Fruit fly (Drosophila melanogaster) whole organism, embryonic: ENCODE data around the gene a10.

Source experiments
- Abd-B ChIP-seq: fragments of 200-800 bp; sonication (Bioruptor generic); optimal IDR thresholded peaks from 2 replicates; lab custom pipeline; 2018; ENCODE audit warnings: missing biosample characterization, mild to moderate bottlenecking, missing genetic modification characterization, moderate library complexity
- Blimp-1 ChIP-seq: fragments of 200-800 bp; sonication (Bioruptor generic); optimal IDR thresholded peaks from 3 replicates; lab custom pipeline; 2018; ENCODE audit warnings: missing biosample characterization, missing genetic modification characterization, mild to moderate bottlenecking, moderate library complexity, missing genetic modification reagents
- Bteb2 ChIP-seq: fragments of 200-800 bp; sonication (Bioruptor generic); optimal IDR thresholded peaks from 2 replicates; lab custom pipeline; 2016; ENCODE audit warnings: missing biosample characterization, missing genetic modification characterization
- CG10543 ChIP-seq: fragments of 200-800 bp; sonication (Bioruptor generic); optimal IDR thresholded peaks from 3 replicates; lab custom pipeline; 2017; ENCODE audit warnings: missing biosample characterization, mild to moderate bottlenecking, missing genetic modification characterization, moderate library complexity
- CG11696 ChIP-seq: fragments of 200-800 bp; sonication (Bioruptor generic); IDR thresholded peaks from 2 replicates; pipeline ENCODE4 v1.3.6; 2022; ENCODE audit warnings: missing biosample characterization, missing genetic modification characterization
- CG13424 ChIP-seq: fragments of 200-800 bp; sonication (Bioruptor generic); optimal IDR thresholded peaks from 2 replicates; lab custom pipeline; 2019; ENCODE audit warnings: missing biosample characterization, mild to moderate bottlenecking, missing genetic modification characterization, moderate library complexity
- CG13624 ChIP-seq: fragments of 200-800 bp; sonication (Bioruptor generic); optimal IDR thresholded peaks from 2 replicates; lab custom pipeline; 2016; ENCODE audit warnings: missing biosample characterization, missing genetic modification characterization
- CG13775 ChIP-seq: fragments of 200-800 bp; sonication (Bioruptor generic); optimal IDR thresholded peaks from 3 replicates; lab custom pipeline; 2017; ENCODE audit warnings: missing biosample characterization, mild to moderate bottlenecking, missing genetic modification characterization
- CG15601 ChIP-seq: fragments of 200-800 bp; sonication (Bioruptor generic); optimal IDR thresholded peaks from 3 replicates; lab custom pipeline; 2019; ENCODE audit warnings: missing biosample characterization, mild to moderate bottlenecking, missing genetic modification characterization, moderate library complexity
- CG2199 ChIP-seq: fragments of 200-800 bp; sonication (Bioruptor generic); IDR thresholded peaks from 3 replicates; pipeline ENCODE4 v1.3.6; 2022; ENCODE audit warnings: missing biosample characterization, missing genetic modification characterization
- CG2712 ChIP-seq: fragments of 200-800 bp; optimal IDR thresholded peaks from 3 replicates; lab custom pipeline; 2019; ENCODE audit warnings: missing biosample characterization, mild to moderate bottlenecking, missing genetic modification characterization, moderate library complexity
- CG31365 ChIP-seq: fragments of 200-800 bp; sonication (Bioruptor generic); optimal IDR thresholded peaks from 2 replicates; lab custom pipeline; 2018; ENCODE audit warnings: missing biosample characterization, mild to moderate bottlenecking, missing genetic modification characterization
- CG32532 ChIP-seq: fragments of 200-800 bp; sonication (Bioruptor generic); IDR thresholded peaks from 2 replicates; pipeline ENCODE4 v1.3.6; 2022; ENCODE audit warnings: missing biosample characterization, missing genetic modification characterization
- CG4404 ChIP-seq: fragments of 200-800 bp; sonication (Bioruptor generic); IDR thresholded peaks from 2 replicates; pipeline ENCODE4 v1.3.6; 2022; ENCODE audit warnings: missing biosample characterization, missing genetic modification characterization
- CG4707 ChIP-seq: fragments of 200-800 bp; sonication (Bioruptor generic); optimal IDR thresholded peaks from 2 replicates; lab custom pipeline; 2018; ENCODE audit warnings: missing biosample characterization, mild to moderate bottlenecking, missing genetic modification characterization, moderate library complexity
- CG7745 ChIP-seq: fragments of 200-800 bp; sonication (Bioruptor generic); optimal IDR thresholded peaks from 2 replicates; lab custom pipeline; 2018; ENCODE audit warnings: missing biosample characterization, mild to moderate bottlenecking, missing genetic modification characterization, moderate library complexity
- CG9215 ChIP-seq: fragments of 200-800 bp; sonication (Bioruptor generic); IDR thresholded peaks from 2 replicates; pipeline ENCODE4 v1.3.6; 2022; ENCODE audit warnings: missing biosample characterization, missing genetic modification characterization
- CrebB ChIP-seq: fragments of 200-800 bp; sonication (Bioruptor generic); optimal IDR thresholded peaks from 3 replicates; lab custom pipeline; 2018; ENCODE audit warnings: missing biosample characterization, mild to moderate bottlenecking, missing genetic modification characterization
- D ChIP-seq, 2 experiments: fragments of 200-800 bp in 1 of 2; fragments of >200 bp in 1 of 2; sonication (Bioruptor generic) in 1 of 2; optimal IDR thresholded peaks; 2 replicates in 1 of 2; 3 replicates in 1 of 2; lab custom pipeline; 2017; ENCODE audit warnings: mild to moderate bottlenecking in 1 of 2, missing biosample characterization in 1 of 2, missing genetic modification characterization in 1 of 2, missing genetic modification reagents in 1 of 2
- D19A ChIP-seq: fragments of 200-800 bp; optimal IDR thresholded peaks from 3 replicates; lab custom pipeline; 2019; ENCODE audit warnings: missing biosample characterization, mild to moderate bottlenecking, missing genetic modification characterization, moderate library complexity
- Dad ChIP-seq: fragments of 200-800 bp; sonication (Bioruptor generic); optimal IDR thresholded peaks from 3 replicates; lab custom pipeline; 2016; ENCODE audit warnings: missing biosample characterization, missing genetic modification characterization
- Deaf1 ChIP-seq: fragments of 200-800 bp; optimal IDR thresholded peaks from 3 replicates; lab custom pipeline; 2019; ENCODE audit warnings: missing biosample characterization, mild to moderate bottlenecking, missing genetic modification characterization, moderate library complexity
- Hr78 ChIP-seq, 2 experiments: fragments of 200-800 bp in 1 of 2; fragments of >200 bp in 1 of 2; sonication (Bioruptor generic) in 1 of 2; optimal IDR thresholded peaks; 2 replicates each; lab custom pipeline; 2017 to 2019; ENCODE audit warnings: missing biosample characterization in 2 of 2, missing genetic modification characterization in 2 of 2, mild to moderate bottlenecking in 1 of 2, moderate library complexity in 1 of 2
- MESR4 ChIP-seq: fragments of 200-800 bp; sonication (Bioruptor generic); optimal IDR thresholded peaks from 2 replicates; lab custom pipeline; 2018; ENCODE audit warnings: missing biosample characterization, mild to moderate bottlenecking, missing genetic modification characterization, moderate library complexity
- Rx ChIP-seq: fragments of 200-800 bp; sonication (Bioruptor generic); IDR thresholded peaks from 2 replicates; pipeline ENCODE4 v1.3.6; 2022; ENCODE audit warnings: missing biosample characterization, missing genetic modification characterization
- Side ChIP-seq: fragments of 200-800 bp; sonication (Bioruptor generic); optimal IDR thresholded peaks from 2 replicates; lab custom pipeline; 2016; ENCODE audit warnings: missing biosample characterization, missing genetic modification characterization
- Vsx1 ChIP-seq: fragments of 200-800 bp; sonication (Bioruptor generic); optimal IDR thresholded peaks from 2 replicates; lab custom pipeline; 2017; ENCODE audit warnings: missing biosample characterization, mild to moderate bottlenecking, missing genetic modification characterization, missing genetic modification reagents
- ara ChIP-seq: fragments of 200-800 bp; sonication (Bioruptor generic); IDR thresholded peaks from 2 replicates; pipeline ENCODE4 v1.3.6; 2022; ENCODE audit warnings: missing biosample characterization, missing genetic modification characterization
- ash1 ChIP-seq: fragments of 200-800 bp; sonication (Bioruptor generic); optimal IDR thresholded peaks from 2 replicates; lab custom pipeline; 2018; ENCODE audit warnings: missing biosample characterization, mild to moderate bottlenecking, missing genetic modification characterization
- ato ChIP-seq: fragments of 200-800 bp; sonication (Bioruptor generic); IDR thresholded peaks from 2 replicates; pipeline ENCODE4 v1.3.6; 2022; ENCODE audit warnings: missing biosample characterization, missing genetic modification characterization; ENCODE audit not compliant: partially characterized antibody
- corto ChIP-seq: fragments of 200-800 bp; sonication (Bioruptor generic); optimal IDR thresholded peaks from 2 replicates; lab custom pipeline; 2016; ENCODE audit warnings: missing biosample characterization, mild to moderate bottlenecking, missing genetic modification characterization, moderate library complexity
- danr ChIP-seq: fragments of 200-800 bp; sonication (Bioruptor generic); IDR thresholded peaks from 2 replicates; pipeline ENCODE4 v1.3.6; 2022; ENCODE audit warnings: missing biosample characterization, missing genetic modification characterization
- dmrt11E ChIP-seq: fragments of 200-800 bp; sonication (Bioruptor generic); optimal IDR thresholded peaks from 3 replicates; lab custom pipeline; 2018; ENCODE audit warnings: missing biosample characterization, mild to moderate bottlenecking, missing genetic modification characterization, moderate library complexity
- gce ChIP-seq: fragments of 200-800 bp; sonication (Bioruptor generic); IDR thresholded peaks from 3 replicates; pipeline ENCODE4 v1.3.6; 2022; ENCODE audit warnings: missing biosample characterization, missing genetic modification characterization
- gcm ChIP-seq: fragments of 200-800 bp; sonication (Bioruptor generic); optimal IDR thresholded peaks from 2 replicates; lab custom pipeline; 2019; ENCODE audit warnings: missing biosample characterization, mild to moderate bottlenecking, missing genetic modification characterization, moderate library complexity
- gsb ChIP-seq: fragments of 200-800 bp; sonication (Bioruptor generic); IDR thresholded peaks from 2 replicates; pipeline ENCODE4 v1.3.6; 2022; ENCODE audit warnings: missing biosample characterization, missing genetic modification characterization
- gsb-n ChIP-seq: fragments of 200-800 bp; sonication (Bioruptor generic); optimal IDR thresholded peaks from 3 replicates; lab custom pipeline; 2018; ENCODE audit warnings: missing biosample characterization, mild to moderate bottlenecking, missing genetic modification characterization
- her ChIP-seq: fragments of 200-800 bp; sonication (Bioruptor generic); optimal IDR thresholded peaks from 2 replicates; lab custom pipeline; 2016; ENCODE audit warnings: missing biosample characterization, missing genetic modification characterization
- hth ChIP-seq: fragments of >200 bp; optimal IDR thresholded peaks from 2 replicates; lab custom pipeline; 2017; ENCODE audit warnings: inconsistent platforms
- kay ChIP-seq: fragments of 200-800 bp; sonication (Bioruptor generic); optimal IDR thresholded peaks from 2 replicates; lab custom pipeline; 2016; ENCODE audit warnings: missing biosample characterization, missing genetic modification characterization
- ken ChIP-seq: fragments of 200-800 bp; sonication (Bioruptor generic); IDR thresholded peaks from 3 replicates; pipeline ENCODE4 v1.3.6; 2022; ENCODE audit warnings: missing biosample characterization, missing genetic modification characterization
- lab ChIP-seq: fragments of 200-800 bp; sonication (Bioruptor generic); optimal IDR thresholded peaks from 3 replicates; lab custom pipeline; 2017; ENCODE audit warnings: missing biosample characterization, missing genetic modification characterization, mild to moderate bottlenecking, moderate library complexity, missing genetic modification reagents
- maf-S ChIP-seq: fragments of 200-800 bp; sonication (Bioruptor generic); optimal IDR thresholded peaks from 2 replicates; lab custom pipeline; 2016; ENCODE audit warnings: missing biosample characterization, missing genetic modification characterization
- mirr ChIP-seq: fragments of 200-800 bp; sonication (Bioruptor generic); optimal IDR thresholded peaks from 3 replicates; lab custom pipeline; 2018; ENCODE audit warnings: missing biosample characterization, mild to moderate bottlenecking, missing genetic modification characterization
- repo ChIP-seq: fragments of 200-800 bp; sonication (Bioruptor generic); optimal IDR thresholded peaks from 2 replicates; lab custom pipeline; 2016; ENCODE audit warnings: missing biosample characterization, missing genetic modification characterization
- sim ChIP-seq: fragments of 200-800 bp; sonication (Bioruptor generic); IDR thresholded peaks from 2 replicates; pipeline ENCODE4 v1.3.6; 2022; ENCODE audit warnings: missing biosample characterization, missing genetic modification characterization
- sna ChIP-seq: fragments of 200-800 bp; sonication (Bioruptor generic); IDR thresholded peaks from 2 replicates; pipeline ENCODE4 v1.3.6; 2022; ENCODE audit warnings: missing biosample characterization, missing genetic modification characterization; ENCODE audit not compliant: partially characterized antibody
- trh ChIP-seq: fragments of 200-800 bp; sonication (Bioruptor generic); optimal IDR thresholded peaks from 2 replicates; lab custom pipeline; 2016; ENCODE audit warnings: missing biosample characterization, missing genetic modification characterization
- unc-4 ChIP-seq: fragments of 200-800 bp; sonication (Bioruptor generic); IDR thresholded peaks from 2 replicates; pipeline ENCODE4 v1.3.6; 2022; ENCODE audit warnings: missing biosample characterization, missing genetic modification characterization; ENCODE audit not compliant: partially characterized antibody

Gene a10

dm6 chr3L:17004218-17004759 lies 19.3 kb downstream of the a10 start (continued):
- TF ChIP-seq lab (GFP tag; lab: Kevin White, UChicago) = peak; percentile 84
- TF ChIP-seq CG11696 = peak; percentile 44; the same call in 1 of the 2 replicates
- TF ChIP-seq Vsx1 (GFP tag; lab: Kevin White, UChicago) = peak; percentile 58
- peak; percentile 63 for TF ChIP-seq gsb-n
- TF ChIP-seq D (optimal IDR thresholded peaks at IDR 0.05; lab: Kevin White, UChicago) = no peak
- peak; percentile 78 for TF ChIP-seq D (GFP tag; optimal IDR thresholded peaks at IDR 0.05; lab: Kevin White, UChicago)
- no peak for TF ChIP-seq corto (GFP tag; lab: Kevin White, UChicago)
- no peak for TF ChIP-seq unc-4 (GFP tag; lab: Robert Waterston, UW)
- TF ChIP-seq CrebB (tag; lab: Kevin White, UChicago) = peak; percentile 52
- peak; percentile 67 for TF ChIP-seq CG10543
- peak; percentile 74 for TF ChIP-seq CG4404 (GFP tag; lab: Robert Waterston, UW)
- peak; percentile 87 for TF ChIP-seq CG13424 (tag; lab: Kevin White, UChicago)
- TF ChIP-seq Blimp-1 (GFP tag; lab: Kevin White, UChicago) = peak; percentile 80
- peak; percentile 80 for TF ChIP-seq Rx (GFP tag; lab: Robert Waterston, UW)
- TF ChIP-seq repo (GFP tag; lab: Kevin White, UChicago) = peak; percentile 89
- peak in 1 of 2 experiments; percentile 58 for TF ChIP-seq Hr78 (GFP tag; optimal IDR thresholded peaks at IDR 0.05; lab: Kevin White, UChicago)
- TF ChIP-seq ken = peak; percentile 70; the same call in 2 of the 3 replicates
- peak; percentile 87 for TF ChIP-seq her (GFP tag; lab: Kevin White, UChicago)
- peak; percentile 54 for TF ChIP-seq CG15601
- TF ChIP-seq Bteb2 (GFP tag; lab: Kevin White, UChicago) = peak; percentile 89
- TF ChIP-seq CG13775 (GFP tag; lab: Kevin White, UChicago) = peak; percentile 80
- TF ChIP-seq danr (GFP tag; lab: Robert Waterston, UW) = peak; percentile 81
- peak; percentile 64 for TF ChIP-seq Deaf1 (tag; lab: Kevin White, UChicago)
- TF ChIP-seq D19A = peak; percentile 72
- TF ChIP-seq CG7745 = no peak
- TF ChIP-seq CG2199 (GFP tag; lab: Robert Waterston, UW) = no peak; the same call in 2 of the 3 replicates
- no peak for TF ChIP-seq ash1 (GFP tag; lab: Kevin White, UChicago)
- no peak for TF ChIP-seq MESR4
- TF ChIP-seq gce (GFP tag; lab: Robert Waterston, UW) = peak; percentile 60; the same call in 1 of the 3 replicates
- TF ChIP-seq Side (GFP tag; lab: Kevin White, UChicago) = peak; percentile 76
- TF ChIP-seq gsb (GFP tag; lab: Robert Waterston, UW) = peak; percentile 79
- peak; percentile 84 for TF ChIP-seq maf-S (GFP tag; lab: Kevin White, UChicago)
- TF ChIP-seq gcm = peak; percentile 81
- peak; percentile 42 for TF ChIP-seq CG4707
- TF ChIP-seq kay (GFP tag; lab: Kevin White, UChicago) = peak; percentile 9
- peak; percentile 82 for TF ChIP-seq CG9215 (GFP tag; lab: Robert Waterston, UW)
- peak; percentile 88 for TF ChIP-seq CG2712 (tag; lab: Kevin White, UChicago)
- peak; percentile 63 for TF ChIP-seq dmrt11E (tag; lab: Kevin White, UChicago)
- no peak for TF ChIP-seq sna (GFP tag; lab: Robert Waterston, UW)
- TF ChIP-seq CG13624 (GFP tag; lab: Kevin White, UChicago) = peak; percentile 89
- TF ChIP-seq ato (GFP tag; lab: Robert Waterston, UW) = no peak
- TF ChIP-seq Abd-B (GFP tag; lab: Kevin White, UChicago) = peak; percentile 88
- peak; percentile 84 for TF ChIP-seq Dad (GFP tag; lab: Kevin White, UChicago)
- TF ChIP-seq sim (GFP tag; lab: Robert Waterston, UW) = peak; percentile 50; the same call in 1 of the 2 replicates
- no peak for TF ChIP-seq hth (lab: Kevin White, UChicago)
- peak; percentile 31; the same call in 1 of the 2 replicates for TF ChIP-seq ara (GFP tag; lab: Robert Waterston, UW)
- TF ChIP-seq CG31365 = no peak
- TF ChIP-seq CG32532 (GFP tag; lab: Robert Waterston, UW) = peak; percentile 87
- TF ChIP-seq trh (GFP tag; lab: Kevin White, UChicago) = peak; percentile 17
- TF ChIP-seq mirr = peak; percentile 33
